Fruit fly (Drosophila melanogaster) whole organism, embryonic: Measurements from ENCODE around the gene mRpL37.

Experiments
- CG15011 ChIP-seq: fragments of 200-800 bp; sonication (Bioruptor generic); optimal IDR thresholded peaks from 3 replicates; lab custom pipeline; 2018; ENCODE audit warnings: missing biosample characterization, mild to moderate bottlenecking, missing genetic modification characterization
- CG2678 ChIP-seq: fragments of 200-800 bp; sonication (Bioruptor generic); optimal IDR thresholded peaks from 3 replicates; lab custom pipeline; 2019; ENCODE audit warnings: missing biosample characterization, mild to moderate bottlenecking, missing genetic modification characterization, moderate library complexity
- CG2712 ChIP-seq: fragments of 200-800 bp; optimal IDR thresholded peaks from 3 replicates; lab custom pipeline; 2019; ENCODE audit warnings: missing biosample characterization, mild to moderate bottlenecking, missing genetic modification characterization, moderate library complexity
- CG32767 ChIP-seq: fragments of 200-800 bp; sonication (Bioruptor generic); IDR thresholded peaks from 2 replicates; pipeline ENCODE4 v1.3.6; 2022; ENCODE audit warnings: missing biosample characterization, missing genetic modification characterization
- CG4424 ChIP-seq: fragments of 200-800 bp; sonication (Bioruptor generic); optimal IDR thresholded peaks from 3 replicates; lab custom pipeline; 2016; ENCODE audit warnings: missing biosample characterization, missing genetic modification characterization
- CG6254 ChIP-seq: fragments of 200-800 bp; sonication (Bioruptor generic); optimal IDR thresholded peaks from 3 replicates; lab custom pipeline; 2017; ENCODE audit warnings: mild to moderate bottlenecking, missing biosample characterization, missing genetic modification reagents, missing genetic modification characterization
- CG6854 ChIP-seq: fragments of 200-800 bp; sonication (Bioruptor generic); optimal IDR thresholded peaks from 3 replicates; lab custom pipeline; 2017; ENCODE audit warnings: missing biosample characterization, mild to moderate bottlenecking, missing genetic modification characterization
- Ets97D ChIP-seq: fragments of 200-800 bp; sonication (Bioruptor generic); optimal IDR thresholded peaks from 3 replicates; lab custom pipeline; 2016; ENCODE audit warnings: missing biosample characterization, missing genetic modification characterization
- Hr51 ChIP-seq, 2 experiments: fragments of 200-800 bp; sonication (Bioruptor generic); optimal IDR thresholded peaks; 2 replicates in 1 of 2; 3 replicates in 1 of 2; lab custom pipeline; 2016 to 2018; ENCODE audit warnings: missing biosample characterization in 2 of 2, missing genetic modification characterization in 2 of 2, mild to moderate bottlenecking in 1 of 2, moderate library complexity in 1 of 2
- Poxn ChIP-seq: fragments of 200-800 bp; sonication (Bioruptor generic); IDR thresholded peaks from 2 replicates; pipeline ENCODE4 v1.3.6; 2022; ENCODE audit warnings: missing biosample characterization, missing genetic modification characterization
- kay ChIP-seq: fragments of 200-800 bp; sonication (Bioruptor generic); optimal IDR thresholded peaks from 2 replicates; lab custom pipeline; 2016; ENCODE audit warnings: missing biosample characterization, missing genetic modification characterization
- wdn ChIP-seq: fragments of 200-800 bp; sonication (Bioruptor generic); IDR thresholded peaks from 2 replicates; pipeline ENCODE4 v1.3.6; 2022; ENCODE audit warnings: missing biosample characterization, missing genetic modification characterization

mRpL37 gene

dm6 chr3R:10735857-10736256 is 48.0 kb downstream of the mRpL37 start, which contains the start of gene tomboy20:
Gene tomboy20 (minus strand): TSS chr3R:10735957.
- TF ChIP-seq kay (GFP tag; lab: Kevin White, UChicago) (no peak), CG6854 (GFP tag; lab: Kevin White, UChicago) (no peak), CG6254 (GFP tag; lab: Kevin White, UChicago) (no peak), CG32767 (GFP tag; lab: Robert Waterston, UW) (no peak), CG15011 (GFP tag; lab: Kevin White, UChicago) (no peak), Ets97D (GFP tag; lab: Kevin White, UChicago) (no peak), Hr51 (GFP tag; optimal IDR thresholded peaks at IDR 0.05; lab: Kevin White, UChicago) (no peak), CG2712 (tag; lab: Kevin White, UChicago) (no peak), wdn (GFP tag; lab: Robert Waterston, UW) (no peak), Poxn (GFP tag; lab: Robert Waterston, UW) (no peak), CG2678 (tag; lab: Kevin White, UChicago) (no peak), CG4424 (GFP tag; lab: Kevin White, UChicago) (no peak)
- TF ChIP-seq, all 482 proteins: peak for 0
